Fruit fly (Drosophila melanogaster): ENCODE data around the gene CG14408.

Gene CG14408

DNA sequence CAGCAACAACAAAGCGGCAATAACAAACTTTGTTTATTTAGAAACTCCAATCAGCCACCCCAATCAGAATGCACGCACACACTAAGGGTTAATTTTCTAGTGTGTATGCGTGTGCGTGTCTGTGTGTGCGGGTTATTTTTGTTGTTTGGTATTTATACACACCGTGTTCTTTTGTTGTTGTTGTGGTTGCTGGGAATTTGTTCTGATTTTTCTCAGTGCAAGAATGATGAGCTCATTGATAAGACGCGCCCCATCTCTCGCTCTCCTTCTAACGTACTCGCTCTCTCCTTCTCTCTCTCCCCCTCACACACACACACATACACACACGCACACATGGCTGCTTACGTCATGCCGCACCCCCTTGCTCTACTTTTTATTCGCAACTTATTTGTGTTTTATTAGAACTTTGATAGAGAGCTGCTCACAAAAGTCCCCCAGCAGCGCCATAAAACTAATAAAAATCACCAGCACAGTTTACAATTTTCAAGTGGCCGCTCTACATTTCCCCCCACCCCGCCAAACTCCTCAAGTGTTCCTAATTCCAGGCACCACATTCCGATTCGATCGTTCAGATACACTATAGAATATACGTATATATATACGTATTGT, 8.0 kb upstream of the CG14408 start (continued):
- no peak for TF ChIP-seq dmrt93B (GFP tag; optimal IDR thresholded peaks at IDR 0.05)
- no peak for TF ChIP-seq Mio (GFP tag; optimal IDR thresholded peaks at IDR 0.05)
- peak; percentile 8 for TF ChIP-seq OdsH (GFP tag; optimal IDR thresholded peaks at IDR 0.05)
- peak; percentile 54 for TF ChIP-seq HLH106 (tag; optimal IDR thresholded peaks at IDR 0.05)
- no peak for TF ChIP-seq CG32264 (GFP tag; optimal IDR thresholded peaks at IDR 0.05)
- TF ChIP-seq Vsx2 (GFP tag; optimal IDR thresholded peaks at IDR 0.05; ENCODE audit: partially characterized antibody): no peak
- TF ChIP-seq GATAd (GFP tag; optimal IDR thresholded peaks at IDR 0.05): peak; percentile 7
- peak in 1 of 2 experiments; percentile 63 for TF ChIP-seq foxo (GFP tag; optimal IDR thresholded peaks at IDR 0.05)
- peak; percentile 48 for TF ChIP-seq ey (GFP tag; optimal IDR thresholded peaks at IDR 0.05)

DNA sequence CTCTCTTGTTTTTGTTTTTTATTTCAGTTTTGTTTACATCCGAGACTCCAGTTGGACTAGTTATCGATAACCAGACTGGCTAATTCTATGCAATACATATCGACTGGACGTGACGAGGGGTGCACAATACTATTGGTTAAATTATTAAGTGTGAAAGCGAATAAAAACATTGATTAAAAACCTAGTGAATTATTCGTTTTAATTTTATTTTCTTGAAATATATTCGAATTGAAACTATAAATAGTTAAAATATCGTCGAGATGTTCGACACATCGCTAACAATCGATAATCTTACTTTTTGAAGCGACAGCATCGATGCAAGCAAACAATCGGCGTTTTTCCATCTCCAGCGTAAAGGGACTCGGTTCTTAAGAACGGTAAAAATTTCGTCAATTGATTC, 7.2 kb upstream of the CG14408 start, which contains the start of the genes CG32590 and Flo2:
Gene CG32590, minus strand, starts transcription at position 60 of the 400 bp plus-strand sequence.
Gene Flo2, plus strand, starts transcription at position 330 of the 400 bp plus-strand sequence.
- TF ChIP-seq Hr78 (GFP tag; optimal IDR thresholded peaks at IDR 0.05) (no peak), ey (GFP tag; optimal IDR thresholded peaks at IDR 0.05) (peak; percentile 81), Dfd (GFP tag; optimal IDR thresholded peaks at IDR 0.05) (no peak), Abd-B (GFP tag; optimal IDR thresholded peaks at IDR 0.05) (no peak), sv (GFP tag; optimal IDR thresholded peaks at IDR 0.05) (peak; percentile 50), dsf (GFP tag; optimal IDR thresholded peaks at IDR 0.05; ENCODE audit: borderline replicate concordance) (peak; percentile 72), CrebA (GFP tag; optimal IDR thresholded peaks at IDR 0.05; ENCODE audit: borderline replicate concordance) (no peak), dl (GFP tag; optimal IDR thresholded peaks at IDR 0.05; ENCODE audit: insufficient read depth in 1 of 2, partially characterized antibody in 2 of 2) (no peak), OdsH (GFP tag; optimal IDR thresholded peaks at IDR 0.05) (peak; percentile 73), Hnf4 (GFP tag; optimal IDR thresholded peaks at IDR 0.05) (no peak), Dif (GFP tag; optimal IDR thresholded peaks at IDR 0.05; ENCODE audit: partially characterized antibody) (no peak), tai (GFP tag; optimal IDR thresholded peaks at IDR 0.05) (no peak), fru (GFP tag; optimal IDR thresholded peaks at IDR 0.05) (peak; percentile 76), psq (GFP tag; optimal IDR thresholded peaks at IDR 0.05) (peak; percentile 71), pan (optimal IDR thresholded peaks at IDR 0.05) (no peak), usp (GFP tag; optimal IDR thresholded peaks at IDR 0.05) (no peak), Vsx2 (GFP tag; optimal IDR thresholded peaks at IDR 0.05; ENCODE audit: partially characterized antibody) (no peak), Rel (GFP tag; optimal IDR thresholded peaks at IDR 0.05) (no peak), Rel (tag; optimal IDR thresholded peaks at IDR 0.05) (peak; percentile 56), N (GFP tag; optimal IDR thresholded peaks at IDR 0.05) (no peak), Jra (GFP tag; optimal IDR thresholded peaks at IDR 0.05) (peak; percentile 86), woc (GFP tag; optimal IDR thresholded peaks at IDR 0.05) (peak; percentile 58), GATAd (GFP tag; optimal IDR thresholded peaks at IDR 0.05) (peak; percentile 68), br (GFP tag; optimal IDR thresholded peaks at IDR 0.05) (peak; percentile 63), jim (GFP tag; optimal IDR thresholded peaks at IDR 0.05) (no peak), Sp1 (GFP tag; optimal IDR thresholded peaks at IDR 0.05) (peak; percentile 68), dmrt93B (GFP tag; optimal IDR thresholded peaks at IDR 0.05) (no peak), lola (GFP tag; optimal IDR thresholded peaks at IDR 0.05) (no peak), foxo (GFP tag; optimal IDR thresholded peaks at IDR 0.05) (peak in 1 of 2 experiments; percentile 83), Mio (GFP tag; optimal IDR thresholded peaks at IDR 0.05) (peak; percentile 27), Hr83 (GFP tag; optimal IDR thresholded peaks at IDR 0.05; ENCODE audit: poor library complexity, severe bottlenecking) (no peak), h (GFP tag; optimal IDR thresholded peaks at IDR 0.05) (peak; percentile 89), Myc (optimal IDR thresholded peaks at IDR 0.05) (no peak), HLH106 (tag; optimal IDR thresholded peaks at IDR 0.05) (peak; percentile 69), brk (GFP tag; optimal IDR thresholded peaks at IDR 0.05) (no peak), CG32264 (GFP tag; optimal IDR thresholded peaks at IDR 0.05) (peak; percentile 64), sage (GFP tag; optimal IDR thresholded peaks at IDR 0.05) (peak; percentile 23), rgr (GFP tag; optimal IDR thresholded peaks at IDR 0.05) (peak; percentile 78), CG9705 (GFP tag; optimal IDR thresholded peaks at IDR 0.05) (peak; percentile 50)

All from whole organism, wandering third instar larva.